Fruit fly (Drosophila melanogaster) whole organism, embryonic: Measurements from ENCODE around the gene Cpr62Bc.
A peak's percentile ranks its signal among the peaks of the same experiment; 100 is the strongest.

Experiments used
- Adf1 ChIP-seq: fragments of 200-800 bp; sonication (Bioruptor generic); IDR thresholded peaks from 2 replicates; pipeline ENCODE4 v1.3.6; 2022; ENCODE audit warnings: missing biosample characterization, missing genetic modification characterization
- CG10147 ChIP-seq: fragments of 200-800 bp; sonication (Bioruptor generic); optimal IDR thresholded peaks from 2 replicates; lab custom pipeline; 2019; ENCODE audit warnings: missing biosample characterization, mild to moderate bottlenecking, missing genetic modification characterization, moderate library complexity
- CG12104 ChIP-seq: fragments of 200-800 bp; sonication (Bioruptor generic); optimal IDR thresholded peaks from 3 replicates; lab custom pipeline; 2016; ENCODE audit warnings: missing biosample characterization, missing genetic modification characterization
- CG13287 ChIP-seq: fragments of 200-800 bp; sonication (Bioruptor generic); IDR thresholded peaks from 2 replicates; pipeline ENCODE4 v1.3.6; 2022; ENCODE audit warnings: missing biosample characterization, missing genetic modification characterization; ENCODE audit not compliant: partially characterized antibody
- CG14710 ChIP-seq: fragments of 200-800 bp; sonication (Bioruptor generic); optimal IDR thresholded peaks from 3 replicates; lab custom pipeline; 2019; ENCODE audit warnings: missing biosample characterization, mild to moderate bottlenecking, missing genetic modification characterization, moderate library complexity
- CG1529 ChIP-seq: fragments of 200-800 bp; sonication (Bioruptor generic); optimal IDR thresholded peaks from 3 replicates; lab custom pipeline; 2018; ENCODE audit warnings: missing biosample characterization, missing genetic modification characterization
- CG3163 ChIP-seq: fragments of 200-800 bp; sonication (Bioruptor generic); optimal IDR thresholded peaks from 3 replicates; lab custom pipeline; 2016; ENCODE audit warnings: missing biosample characterization, missing genetic modification characterization
- CG3847 ChIP-seq: fragments of 200-800 bp; sonication (Bioruptor generic); IDR thresholded peaks from 2 replicates; pipeline ENCODE4 v1.3.6; 2022; ENCODE audit warnings: missing biosample characterization, missing genetic modification characterization
- CG4404 ChIP-seq: fragments of 200-800 bp; sonication (Bioruptor generic); IDR thresholded peaks from 2 replicates; pipeline ENCODE4 v1.3.6; 2022; ENCODE audit warnings: missing biosample characterization, missing genetic modification characterization
- CG4707 ChIP-seq: fragments of 200-800 bp; sonication (Bioruptor generic); optimal IDR thresholded peaks from 2 replicates; lab custom pipeline; 2018; ENCODE audit warnings: missing biosample characterization, mild to moderate bottlenecking, missing genetic modification characterization, moderate library complexity
- CG5953 ChIP-seq: fragments of 200-800 bp; sonication (Bioruptor generic); IDR thresholded peaks from 2 replicates; pipeline ENCODE4 v1.3.6; 2022; ENCODE audit warnings: missing biosample characterization, missing genetic modification characterization
- CG7928 ChIP-seq: fragments of 200-800 bp; sonication (Bioruptor generic); optimal IDR thresholded peaks from 2 replicates; lab custom pipeline; 2017; ENCODE audit warnings: missing biosample characterization, mild to moderate bottlenecking, missing genetic modification characterization
- CG8924 ChIP-seq: fragments of 200-800 bp; optimal IDR thresholded peaks from 3 replicates; lab custom pipeline; 2019; ENCODE audit warnings: missing biosample characterization, mild to moderate bottlenecking, missing genetic modification characterization, moderate library complexity
- CG9876 ChIP-seq: fragments of 200-800 bp; sonication (Bioruptor generic); optimal IDR thresholded peaks from 2 replicates; lab custom pipeline; 2016; ENCODE audit warnings: missing biosample characterization, missing genetic modification characterization
- Dek ChIP-seq: fragments of 200-800 bp; sonication (Bioruptor generic); optimal IDR thresholded peaks from 3 replicates; lab custom pipeline; 2019; ENCODE audit warnings: missing biosample characterization, mild to moderate bottlenecking, missing genetic modification characterization, moderate library complexity
- Dp ChIP-seq: fragments of 200-800 bp; sonication (Bioruptor generic); optimal IDR thresholded peaks from 2 replicates; lab custom pipeline; 2018; ENCODE audit warnings: missing biosample characterization, mild to moderate bottlenecking, missing genetic modification characterization, moderate library complexity
- Elba2 ChIP-seq: fragments of 200-800 bp; sonication (Bioruptor generic); optimal IDR thresholded peaks from 3 replicates; lab custom pipeline; 2016; ENCODE audit warnings: missing biosample characterization, missing genetic modification characterization
- Gsc ChIP-seq: fragments of 200-800 bp; sonication (Bioruptor generic); IDR thresholded peaks from 2 replicates; pipeline ENCODE4 v1.3.6; 2022; ENCODE audit warnings: missing biosample characterization, missing genetic modification characterization
- H15 ChIP-seq: fragments of 200-800 bp; sonication (Bioruptor generic); IDR thresholded peaks from 3 replicates; pipeline ENCODE4 v1.3.6; 2022; ENCODE audit warnings: missing biosample characterization, missing genetic modification characterization
- Hand ChIP-seq: fragments of 200-800 bp; sonication (Bioruptor generic); optimal IDR thresholded peaks from 2 replicates; lab custom pipeline; 2017; ENCODE audit warnings: mild to moderate bottlenecking, missing biosample characterization, missing genetic modification reagents, missing genetic modification characterization
- HmgD ChIP-seq: fragments of 200-800 bp; sonication (Bioruptor generic); optimal IDR thresholded peaks from 3 replicates; lab custom pipeline; 2016; ENCODE audit warnings: missing biosample characterization, missing genetic modification characterization
- Hmx ChIP-seq: fragments of 200-800 bp; sonication (Bioruptor generic); optimal IDR thresholded peaks from 2 replicates; lab custom pipeline; 2016; ENCODE audit warnings: missing biosample characterization, missing genetic modification characterization
- Jarid2 ChIP-seq: fragments of 200-800 bp; sonication (Bioruptor generic); optimal IDR thresholded peaks from 3 replicates; lab custom pipeline; 2017; ENCODE audit warnings: mild to moderate bottlenecking, missing biosample characterization, missing genetic modification reagents, missing genetic modification characterization
- Mes4 ChIP-seq: fragments of 200-800 bp; sonication (Bioruptor generic); optimal IDR thresholded peaks from 2 replicates; lab custom pipeline; 2016; ENCODE audit warnings: missing biosample characterization, missing genetic modification characterization
- Mrtf ChIP-seq: fragments of 200-800 bp; sonication (Bioruptor generic); IDR thresholded peaks from 3 replicates; pipeline ENCODE4 v1.3.6; 2022; ENCODE audit warnings: missing biosample characterization, missing genetic modification characterization
- PHDP ChIP-seq: fragments of 200-800 bp; sonication (Bioruptor generic); optimal IDR thresholded peaks from 3 replicates; lab custom pipeline; 2018; ENCODE audit warnings: missing biosample characterization, mild to moderate bottlenecking, missing genetic modification characterization, moderate library complexity
- Scr ChIP-seq: fragments of 200-800 bp; sonication (Bioruptor generic); IDR thresholded peaks from 2 replicates; pipeline ENCODE4 v1.3.6; 2022; ENCODE audit warnings: missing biosample characterization, missing genetic modification characterization; ENCODE audit not compliant: partially characterized antibody
- Spps ChIP-seq: fragments of 200-800 bp; sonication (Bioruptor generic); optimal IDR thresholded peaks from 2 replicates; lab custom pipeline; 2018; ENCODE audit warnings: missing biosample characterization, mild to moderate bottlenecking, missing genetic modification characterization
- Usf ChIP-seq: fragments of 200-800 bp; sonication (Bioruptor generic); optimal IDR thresholded peaks from 2 replicates; lab custom pipeline; 2017; ENCODE audit warnings: missing genotype, missing biosample characterization, missing genetic modification characterization
- Vsx1 ChIP-seq: fragments of 200-800 bp; sonication (Bioruptor generic); optimal IDR thresholded peaks from 2 replicates; lab custom pipeline; 2017; ENCODE audit warnings: missing biosample characterization, mild to moderate bottlenecking, missing genetic modification characterization, missing genetic modification reagents
- Xbp1 ChIP-seq: fragments of 200-800 bp; sonication (Bioruptor generic); optimal IDR thresholded peaks from 3 replicates; lab custom pipeline; 2016; ENCODE audit warnings: missing biosample characterization, mild to moderate bottlenecking, missing genetic modification characterization
- abd-A ChIP-seq: fragments of 200-800 bp; sonication (Bioruptor generic); optimal IDR thresholded peaks from 3 replicates; lab custom pipeline; 2019; ENCODE audit warnings: missing biosample characterization, mild to moderate bottlenecking, missing genetic modification characterization, moderate library complexity
- az2 ChIP-seq: fragments of 200-800 bp; sonication (Bioruptor generic); optimal IDR thresholded peaks from 3 replicates; lab custom pipeline; 2016; ENCODE audit warnings: missing biosample characterization, missing genetic modification characterization
- chif ChIP-seq, 2 experiments: fragments of 200-800 bp; sonication (Bioruptor generic); optimal IDR thresholded peaks; 3 replicates each; lab custom pipeline; 2016; ENCODE audit warnings: missing biosample characterization in 2 of 2, missing genetic modification characterization in 2 of 2
- chinmo ChIP-seq: fragments of 200-800 bp; sonication (Bioruptor generic); IDR thresholded peaks from 4 replicates; pipeline ENCODE4 v1.3.6; 2022; ENCODE audit warnings: missing biosample characterization, missing genetic modification characterization; ENCODE audit not compliant: partially characterized antibody
- crol ChIP-seq: fragments of 200-800 bp; sonication (Bioruptor generic); IDR thresholded peaks from 2 replicates; pipeline ENCODE4 v1.3.6; 2022; ENCODE audit warnings: missing biosample characterization, missing genetic modification characterization
- dimm ChIP-seq: fragments of 200-800 bp; sonication (Bioruptor generic); IDR thresholded peaks from 2 replicates; pipeline ENCODE4 v1.3.6; 2022; ENCODE audit warnings: missing biosample characterization, missing genetic modification characterization
- dm ChIP-seq: fragments of 200-800 bp; sonication (Bioruptor generic); optimal IDR thresholded peaks from 3 replicates; lab custom pipeline; 2016; ENCODE audit warnings: missing biosample characterization, missing genetic modification characterization
- eyg ChIP-seq: fragments of 200-800 bp; sonication (Bioruptor generic); optimal IDR thresholded peaks from 3 replicates; lab custom pipeline; 2016; ENCODE audit warnings: missing biosample characterization, missing genetic modification characterization
- gcm ChIP-seq: fragments of 200-800 bp; sonication (Bioruptor generic); optimal IDR thresholded peaks from 2 replicates; lab custom pipeline; 2019; ENCODE audit warnings: missing biosample characterization, mild to moderate bottlenecking, missing genetic modification characterization, moderate library complexity
- gsb-n ChIP-seq: fragments of 200-800 bp; sonication (Bioruptor generic); optimal IDR thresholded peaks from 3 replicates; lab custom pipeline; 2018; ENCODE audit warnings: missing biosample characterization, mild to moderate bottlenecking, missing genetic modification characterization
- kah ChIP-seq: fragments of 200-800 bp; sonication (Bioruptor generic); optimal IDR thresholded peaks from 2 replicates; lab custom pipeline; 2018; ENCODE audit warnings: missing biosample characterization, mild to moderate bottlenecking, missing genetic modification characterization
- lbe ChIP-seq: fragments of 200-800 bp; sonication (Bioruptor generic); optimal IDR thresholded peaks from 2 replicates; lab custom pipeline; 2016; ENCODE audit warnings: missing biosample characterization, mild to moderate bottlenecking, missing genetic modification characterization
- org-1 ChIP-seq: fragments of 200-800 bp; sonication (Bioruptor generic); optimal IDR thresholded peaks from 2 replicates; lab custom pipeline; 2017; ENCODE audit warnings: missing biosample characterization, missing genetic modification characterization
- pan ChIP-seq, 4 experiments: fragments of >200 bp in 3 of 4; fragments of 200-800 bp in 1 of 4; sonication (Bioruptor generic) in 1 of 4; optimal IDR thresholded peaks in 3 of 4; IDR thresholded peaks in 1 of 4; 2 replicates each; pipeline versions ENCODE4 v1.3.6 to Lab custom; 2017 to 2022; ENCODE audit warnings: missing biosample characterization in 2 of 4, missing genetic modification characterization in 2 of 4, mixed read lengths in 1 of 4
- pho ChIP-seq: fragments of 200-800 bp; sonication (Bioruptor generic); optimal IDR thresholded peaks from 2 replicates; lab custom pipeline; 2016; ENCODE audit warnings: missing biosample characterization, missing genetic modification characterization
- repo ChIP-seq: fragments of 200-800 bp; sonication (Bioruptor generic); optimal IDR thresholded peaks from 2 replicates; lab custom pipeline; 2016; ENCODE audit warnings: missing biosample characterization, missing genetic modification characterization
- scrt ChIP-seq: fragments of 200-800 bp; sonication (Bioruptor generic); optimal IDR thresholded peaks from 2 replicates; lab custom pipeline; 2018; ENCODE audit warnings: missing biosample characterization, mild to moderate bottlenecking, missing genetic modification characterization, moderate library complexity
- sug ChIP-seq: fragments of 200-800 bp; optimal IDR thresholded peaks from 2 replicates; lab custom pipeline; 2019; ENCODE audit warnings: missing biosample characterization, mild to moderate bottlenecking, missing genetic modification characterization, moderate library complexity

The Cpr62Bc gene

dm6 chr3L:1861794-1862447, 20.0 kb upstream of the Cpr62Bc start, which contains the start of gene Rap1 (continued):
- TF ChIP-seq CG4404 (GFP tag; lab: Robert Waterston, UW) (peak; percentile 80), Mes4 (peak; percentile 0), scrt (GFP tag; lab: Kevin White, UChicago) (peak; percentile 4), CG8924 (tag; lab: Kevin White, UChicago) (no peak), CG5953 (GFP tag; lab: Robert Waterston, UW) (no peak), Xbp1 (peak; percentile 70), chif (GFP tag; optimal IDR thresholded peaks at IDR 0.05; lab: Kevin White, UChicago) (peak; percentile 9 to 11), Vsx1 (GFP tag; lab: Kevin White, UChicago) (no peak), crol (GFP tag; lab: Robert Waterston, UW) (no peak), CG3163 (GFP tag; lab: Kevin White, UChicago) (peak; percentile 31), az2 (GFP tag; lab: Kevin White, UChicago) (peak; percentile 53), CG9876 (GFP tag; lab: Kevin White, UChicago) (peak; percentile 42), dimm (GFP tag; lab: Robert Waterston, UW) (no peak), Scr (GFP tag; lab: Robert Waterston, UW) (peak; percentile 95), lbe (GFP tag; lab: Kevin White, UChicago) (peak; percentile 5), pan (optimal IDR thresholded peaks at IDR 0.05; lab: Kevin White, UChicago) (no peak), pan (GFP tag; optimal IDR thresholded peaks at IDR 0.05 in 1 of 2, IDR thresholded peaks at IDR 0.05 in 1 of 2) (peak in 1 of 2 experiments; percentile 70), CG13287 (GFP tag; lab: Robert Waterston, UW) (peak; percentile 87), Adf1 (GFP tag; lab: Robert Waterston, UW) (peak; percentile 36), Spps (no peak), dm (GFP tag; lab: Kevin White, UChicago) (peak; percentile 47), eyg (GFP tag; lab: Kevin White, UChicago) (peak; percentile 34), PHDP (tag; lab: Kevin White, UChicago) (no peak), Usf (GFP tag; lab: Kevin White, UChicago) (peak; percentile 16), CG3847 (GFP tag; lab: Robert Waterston, UW) (peak; percentile 87), Hand (GFP tag; lab: Kevin White, UChicago) (peak; percentile 20), Gsc (no peak), Mrtf (peak; percentile 68), CG4707 (GFP tag; lab: Kevin White, UChicago) (no peak), chinmo (GFP tag; lab: Robert Waterston, UW) (peak; percentile 54; the same call in 2 of the 4 replicates), gcm (GFP tag; lab: Kevin White, UChicago) (peak; percentile 55), H15 (peak; percentile 82; the same call in 2 of the 3 replicates), Elba2 (GFP tag; lab: Kevin White, UChicago) (no peak), Jarid2 (GFP tag; lab: Kevin White, UChicago) (no peak), CG7928 (GFP tag; lab: Kevin White, UChicago) (peak; percentile 91), Dek (peak; percentile 45), HmgD (GFP tag; lab: Kevin White, UChicago) (peak; percentile 13), CG10147 (GFP tag; lab: Kevin White, UChicago) (peak; percentile 60), CG14710 (tag; lab: Kevin White, UChicago) (peak; percentile 62), CG1529 (GFP tag; lab: Kevin White, UChicago) (no peak), Dp (GFP tag; lab: Kevin White, UChicago) (peak; percentile 25), Hmx (GFP tag; lab: Kevin White, UChicago) (no peak), CG12104 (peak; percentile 71), pho (GFP tag; lab: Kevin White, UChicago) (peak; percentile 62), repo (GFP tag; lab: Kevin White, UChicago) (no peak), gsb-n (no peak), org-1 (GFP tag; lab: Kevin White, UChicago) (peak; percentile 16), sug (tag; lab: Kevin White, UChicago) (peak; percentile 48), kah (GFP tag; lab: Kevin White, UChicago) (no peak), abd-A (tag; lab: Kevin White, UChicago) (no peak)
